Fruit fly (Drosophila melanogaster) whole organism, pupa: ENCODE measurements around the gene SmD1.

Experiments used
- CG14655 ChIP-seq: fragments of 200-800 bp; sonication (Bioruptor generic); optimal IDR thresholded peaks from 3 replicates; lab custom pipeline; 2017; ENCODE audit warnings: mild to moderate bottlenecking, missing biosample characterization, missing genetic modification reagents, missing genetic modification characterization
- Snoo ChIP-seq: fragments of 200-800 bp; sonication (Bioruptor generic); optimal IDR thresholded peaks from 3 replicates; lab custom pipeline; 2017; ENCODE audit warnings: missing biosample characterization, mild to moderate bottlenecking, missing genetic modification characterization, inconsistent platforms

dm6 chr3L:12717621-12718020 lies 16.8 kb downstream of the SmD1 start:
- TF ChIP-seq CG14655 (GFP tag; lab: Kevin White, UChicago) (no peak), Snoo (tag; lab: Kevin White, UChicago) (no peak)
